Fruit fly (Drosophila melanogaster) whole organism, embryonic: ENCODE results near the gene GstD5.
A peak's percentile ranks its signal among the peaks of the same experiment; 100 is the strongest.

Experiments
- Atf-2 ChIP-seq: fragments of 200-800 bp; sonication (Bioruptor generic); optimal IDR thresholded peaks from 2 replicates; lab custom pipeline; 2016; ENCODE audit warnings: missing biosample characterization, missing genetic modification characterization
- Bgb ChIP-seq: fragments of 200-800 bp; sonication (Bioruptor generic); IDR thresholded peaks from 2 replicates; pipeline ENCODE4 v1.3.6; 2022; ENCODE audit warnings: missing biosample characterization, missing genetic modification characterization; ENCODE audit not compliant: partially characterized antibody
- CG10979 ChIP-seq: fragments of 200-800 bp; sonication (Bioruptor generic); optimal IDR thresholded peaks from 2 replicates; lab custom pipeline; 2018; ENCODE audit warnings: missing biosample characterization, mild to moderate bottlenecking, missing genetic modification characterization, moderate library complexity
- CG11398 ChIP-seq: fragments of 200-800 bp; sonication (Bioruptor generic); optimal IDR thresholded peaks from 2 replicates; lab custom pipeline; 2016; ENCODE audit warnings: missing biosample characterization, missing genetic modification characterization
- CG12104 ChIP-seq: fragments of 200-800 bp; sonication (Bioruptor generic); optimal IDR thresholded peaks from 3 replicates; lab custom pipeline; 2016; ENCODE audit warnings: missing biosample characterization, missing genetic modification characterization
- CG13424 ChIP-seq: fragments of 200-800 bp; sonication (Bioruptor generic); optimal IDR thresholded peaks from 2 replicates; lab custom pipeline; 2019; ENCODE audit warnings: missing biosample characterization, mild to moderate bottlenecking, missing genetic modification characterization, moderate library complexity
- CG15514 ChIP-seq: fragments of 200-800 bp; sonication (Bioruptor generic); optimal IDR thresholded peaks from 3 replicates; lab custom pipeline; 2017; ENCODE audit warnings: missing biosample characterization, missing genetic modification characterization, mild to moderate bottlenecking, moderate library complexity, missing genetic modification reagents
- CG17186 ChIP-seq: fragments of 200-800 bp; sonication (Bioruptor generic); optimal IDR thresholded peaks from 3 replicates; lab custom pipeline; 2017; ENCODE audit warnings: missing biosample characterization, missing genetic modification reagents, missing genetic modification characterization
- CG17829 ChIP-seq: fragments of 200-800 bp; optimal IDR thresholded peaks from 2 replicates; lab custom pipeline; 2019; ENCODE audit warnings: missing biosample characterization, mild to moderate bottlenecking, missing genetic modification characterization, moderate library complexity
- CG33557 ChIP-seq: fragments of 200-800 bp; sonication (Bioruptor generic); optimal IDR thresholded peaks from 2 replicates; lab custom pipeline; 2019; ENCODE audit warnings: missing biosample characterization, mild to moderate bottlenecking, missing genetic modification characterization, moderate library complexity
- CG3847 ChIP-seq: fragments of 200-800 bp; sonication (Bioruptor generic); IDR thresholded peaks from 2 replicates; pipeline ENCODE4 v1.3.6; 2022; ENCODE audit warnings: missing biosample characterization, missing genetic modification characterization
- CG4404 ChIP-seq: fragments of 200-800 bp; sonication (Bioruptor generic); IDR thresholded peaks from 2 replicates; pipeline ENCODE4 v1.3.6; 2022; ENCODE audit warnings: missing biosample characterization, missing genetic modification characterization
- CG4424 ChIP-seq: fragments of 200-800 bp; sonication (Bioruptor generic); optimal IDR thresholded peaks from 3 replicates; lab custom pipeline; 2016; ENCODE audit warnings: missing biosample characterization, missing genetic modification characterization
- CG4854 ChIP-seq: fragments of 200-800 bp; sonication (Bioruptor generic); optimal IDR thresholded peaks from 2 replicates; lab custom pipeline; 2016; ENCODE audit warnings: missing biosample characterization, missing genetic modification characterization, inconsistent platforms
- CG6813 ChIP-seq: fragments of 200-800 bp; sonication (Bioruptor generic); optimal IDR thresholded peaks from 2 replicates; lab custom pipeline; 2017; ENCODE audit warnings: missing biosample characterization, missing genetic modification characterization, mild to moderate bottlenecking, moderate library complexity, missing genetic modification reagents
- CG7357 ChIP-seq: fragments of 200-800 bp; sonication (Bioruptor generic); IDR thresholded peaks from 3 replicates; pipeline ENCODE4 v1.3.6; 2022; ENCODE audit warnings: missing biosample characterization, missing genetic modification characterization
- CG7963 ChIP-seq: fragments of 200-800 bp; sonication (Bioruptor generic); IDR thresholded peaks from 3 replicates; pipeline ENCODE4 v1.3.6; 2022; ENCODE audit warnings: missing biosample characterization, missing genetic modification characterization; ENCODE audit not compliant: partially characterized antibody
- CG8765 ChIP-seq: fragments of 200-800 bp; sonication (Bioruptor generic); IDR thresholded peaks from 2 replicates; pipeline ENCODE4 v1.3.6; 2022; ENCODE audit warnings: missing biosample characterization, missing genetic modification characterization
- Dek ChIP-seq: fragments of 200-800 bp; sonication (Bioruptor generic); optimal IDR thresholded peaks from 3 replicates; lab custom pipeline; 2019; ENCODE audit warnings: missing biosample characterization, mild to moderate bottlenecking, missing genetic modification characterization, moderate library complexity
- Dp ChIP-seq: fragments of 200-800 bp; sonication (Bioruptor generic); optimal IDR thresholded peaks from 2 replicates; lab custom pipeline; 2018; ENCODE audit warnings: missing biosample characterization, mild to moderate bottlenecking, missing genetic modification characterization, moderate library complexity
- H2.0 ChIP-seq: fragments of 200-800 bp; sonication (Bioruptor generic); IDR thresholded peaks from 2 replicates; pipeline ENCODE4 v1.3.6; 2022; ENCODE audit warnings: missing biosample characterization, missing genetic modification characterization
- HLHmδ ChIP-seq: fragments of 200-800 bp; sonication (Bioruptor generic); optimal IDR thresholded peaks from 2 replicates; lab custom pipeline; 2018; ENCODE audit warnings: missing biosample characterization, mild to moderate bottlenecking, missing genetic modification characterization, moderate library complexity
- Mad ChIP-seq: fragments of 200-800 bp; sonication (Bioruptor generic); optimal IDR thresholded peaks from 2 replicates; lab custom pipeline; 2016; ENCODE audit warnings: missing biosample characterization, missing genetic modification characterization
- Max ChIP-seq: fragments of 200-800 bp; sonication (Bioruptor generic); optimal IDR thresholded peaks from 2 replicates; lab custom pipeline; 2016; ENCODE audit warnings: missing biosample characterization, mild to moderate bottlenecking, missing genetic modification characterization
- Mrtf ChIP-seq: fragments of 200-800 bp; sonication (Bioruptor generic); IDR thresholded peaks from 3 replicates; pipeline ENCODE4 v1.3.6; 2022; ENCODE audit warnings: missing biosample characterization, missing genetic modification characterization
- Poxn ChIP-seq: fragments of 200-800 bp; sonication (Bioruptor generic); IDR thresholded peaks from 2 replicates; pipeline ENCODE4 v1.3.6; 2022; ENCODE audit warnings: missing biosample characterization, missing genetic modification characterization
- Ssrp ChIP-seq: fragments of 200-800 bp; sonication (Bioruptor generic); optimal IDR thresholded peaks from 2 replicates; lab custom pipeline; 2018; ENCODE audit warnings: missing biosample characterization, mild to moderate bottlenecking, missing genetic modification characterization, moderate library complexity
- Trl ChIP-seq, 3 experiments: fragments of >200 bp in 2 of 3; fragments of 200-800 bp in 1 of 3; sonication (Bioruptor generic) in 1 of 3; optimal IDR thresholded peaks; 2 replicates in 1 of 3; 3 replicates in 2 of 3; lab custom pipeline; 2016 to 2017; ENCODE audit warnings: missing biosample characterization in 1 of 3, missing genetic modification characterization in 1 of 3
- chif ChIP-seq, 2 experiments: fragments of 200-800 bp; sonication (Bioruptor generic); optimal IDR thresholded peaks; 3 replicates each; lab custom pipeline; 2016; ENCODE audit warnings: missing biosample characterization in 2 of 2, missing genetic modification characterization in 2 of 2
- chinmo ChIP-seq: fragments of 200-800 bp; sonication (Bioruptor generic); IDR thresholded peaks from 4 replicates; pipeline ENCODE4 v1.3.6; 2022; ENCODE audit warnings: missing biosample characterization, missing genetic modification characterization; ENCODE audit not compliant: partially characterized antibody
- eyg ChIP-seq: fragments of 200-800 bp; sonication (Bioruptor generic); optimal IDR thresholded peaks from 3 replicates; lab custom pipeline; 2016; ENCODE audit warnings: missing biosample characterization, missing genetic modification characterization
- fd64A ChIP-seq: fragments of 200-800 bp; sonication (Bioruptor generic); optimal IDR thresholded peaks from 3 replicates; lab custom pipeline; 2018; ENCODE audit warnings: missing biosample characterization, mild to moderate bottlenecking, missing genetic modification characterization
- gce ChIP-seq: fragments of 200-800 bp; sonication (Bioruptor generic); IDR thresholded peaks from 3 replicates; pipeline ENCODE4 v1.3.6; 2022; ENCODE audit warnings: missing biosample characterization, missing genetic modification characterization
- hbn ChIP-seq: fragments of 200-800 bp; sonication (Bioruptor generic); IDR thresholded peaks from 2 replicates; pipeline ENCODE4 v1.3.6; 2022; ENCODE audit warnings: missing biosample characterization, missing genetic modification characterization; ENCODE audit not compliant: partially characterized antibody
- lilli ChIP-seq: fragments of 200-800 bp; sonication (Bioruptor generic); optimal IDR thresholded peaks from 3 replicates; lab custom pipeline; 2016; ENCODE audit warnings: missing biosample characterization, missing genetic modification characterization
- lov ChIP-seq, 2 experiments: fragments of 200-800 bp in 1 of 2; fragments of >200 bp in 1 of 2; sonication (Bioruptor generic) in 1 of 2; IDR thresholded peaks in 1 of 2; optimal IDR thresholded peaks in 1 of 2; 2 replicates in 1 of 2; 3 replicates in 1 of 2; pipeline versions ENCODE4 v1.3.6 to Lab custom; 2017 to 2022; ENCODE audit warnings: missing biosample characterization in 1 of 2, missing genetic modification characterization in 1 of 2
- nerfin-2 ChIP-seq: fragments of 200-800 bp; sonication (Bioruptor generic); IDR thresholded peaks from 2 replicates; pipeline ENCODE4 v1.3.6; 2022; ENCODE audit warnings: missing biosample characterization, missing genetic modification characterization; ENCODE audit not compliant: partially characterized antibody
- pho ChIP-seq: fragments of 200-800 bp; sonication (Bioruptor generic); optimal IDR thresholded peaks from 2 replicates; lab custom pipeline; 2016; ENCODE audit warnings: missing biosample characterization, missing genetic modification characterization
- ro ChIP-seq: fragments of 200-800 bp; sonication (Bioruptor generic); IDR thresholded peaks from 2 replicates; pipeline ENCODE4 v1.3.6; 2022; ENCODE audit warnings: missing biosample characterization, missing genetic modification characterization
- run ChIP-seq: fragments of 200-800 bp; sonication (Bioruptor generic); optimal IDR thresholded peaks from 3 replicates; lab custom pipeline; 2018; ENCODE audit warnings: missing biosample characterization, mild to moderate bottlenecking, missing genetic modification characterization
- salm ChIP-seq: fragments of 200-800 bp; sonication (Bioruptor generic); optimal IDR thresholded peaks from 2 replicates; lab custom pipeline; 2018; ENCODE audit warnings: missing biosample characterization, mild to moderate bottlenecking, missing genetic modification characterization
- sc ChIP-seq, 3 experiments: fragments of >200 bp in 2 of 3; fragments of 200-800 bp in 1 of 3; sonication (Bioruptor generic) in 1 of 3; optimal IDR thresholded peaks; 2 replicates in 2 of 3; 3 replicates in 1 of 3; lab custom pipeline; 2017; ENCODE audit warnings: mild to moderate bottlenecking in 1 of 3, missing biosample characterization in 1 of 3, missing genetic modification characterization in 1 of 3, missing genetic modification reagents in 1 of 3
- schlank ChIP-seq: fragments of 200-800 bp; sonication (Bioruptor generic); optimal IDR thresholded peaks from 2 replicates; lab custom pipeline; 2018; ENCODE audit warnings: missing biosample characterization, mild to moderate bottlenecking, missing genetic modification characterization
- sd ChIP-seq: fragments of 200-800 bp; sonication (Bioruptor generic); optimal IDR thresholded peaks from 3 replicates; lab custom pipeline; 2018; ENCODE audit warnings: missing biosample characterization, mild to moderate bottlenecking, missing genetic modification characterization, moderate library complexity
- sens-2 ChIP-seq: fragments of 200-800 bp; sonication (Bioruptor generic); IDR thresholded peaks from 2 replicates; pipeline ENCODE4 v1.3.6; 2022; ENCODE audit warnings: missing biosample characterization, missing genetic modification characterization
- toy ChIP-seq: fragments of 200-800 bp; sonication (Bioruptor generic); IDR thresholded peaks from 2 replicates; pipeline ENCODE4 v1.3.6; 2022; ENCODE audit warnings: missing biosample characterization, missing genetic modification characterization
- trem ChIP-seq: fragments of 200-800 bp; optimal IDR thresholded peaks from 3 replicates; lab custom pipeline; 2019; ENCODE audit warnings: missing biosample characterization, mild to moderate bottlenecking, missing genetic modification characterization, moderate library complexity

Gene GstD5

DNA sequence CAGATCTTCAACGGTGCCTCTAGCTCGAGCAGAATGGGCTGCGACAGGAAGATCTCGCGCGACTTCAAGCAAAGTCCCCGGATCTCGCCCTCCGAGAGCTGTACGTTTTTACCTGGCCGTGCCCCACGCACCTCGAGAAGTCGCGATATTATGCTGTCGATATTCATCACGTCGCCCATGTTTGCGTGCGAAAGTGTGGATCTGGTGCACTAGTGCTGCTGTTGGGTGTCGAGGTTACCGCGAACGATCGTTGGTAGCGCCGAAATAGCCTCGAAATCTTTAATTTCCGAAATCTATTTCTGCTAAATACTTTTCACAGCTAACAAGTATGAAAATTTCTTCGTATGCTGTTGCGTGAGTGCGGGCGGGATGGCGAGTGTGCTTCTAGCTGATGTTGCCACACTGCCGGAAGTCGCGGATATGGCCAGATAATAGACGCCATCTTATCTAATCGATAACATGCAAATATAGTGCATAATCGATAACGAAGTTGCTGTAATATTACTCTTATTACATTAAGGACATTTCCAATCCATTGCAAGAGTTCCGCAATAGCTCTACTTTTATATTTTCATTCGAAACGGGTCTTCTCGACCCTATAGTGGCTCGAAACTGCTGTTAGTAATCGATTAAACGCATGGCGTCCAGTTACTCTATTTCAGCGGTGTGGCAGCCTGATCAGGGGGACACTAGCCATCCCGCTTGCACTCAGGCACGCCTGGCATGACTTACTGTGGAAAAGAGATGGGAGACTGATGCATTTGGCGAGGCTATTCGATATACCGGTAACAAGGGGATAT is 50.2 kb downstream of the GstD5 start, which contains the start of gene Pp1-87B:
Gene Pp1-87B (minus strand): TSS at position 408 of the 800 bp plus-strand sequence.
- no peak for TF ChIP-seq Poxn (GFP tag; lab: Robert Waterston, UW)
- TF ChIP-seq CG13424 (tag; lab: Kevin White, UChicago): no peak
- peak; percentile 64 for TF ChIP-seq CG3847 (GFP tag; lab: Robert Waterston, UW)
- peak; percentile 28 for TF ChIP-seq trem (tag; lab: Kevin White, UChicago)
- no peak for TF ChIP-seq schlank (tag; lab: Kevin White, UChicago)
- TF ChIP-seq Mrtf (GFP tag; lab: Robert Waterston, UW): no peak
- no peak for TF ChIP-seq CG7357 (GFP tag; lab: Robert Waterston, UW)
- peak; percentile 8 for TF ChIP-seq CG4424 (GFP tag; lab: Kevin White, UChicago)
- no peak for TF ChIP-seq pho (GFP tag; lab: Kevin White, UChicago)
- TF ChIP-seq run (tag; lab: Kevin White, UChicago): no peak
- no peak for TF ChIP-seq H2.0 (GFP tag; lab: Robert Waterston, UW)
- no peak for TF ChIP-seq salm (tag; lab: Kevin White, UChicago)
- TF ChIP-seq fd64A (GFP tag; lab: Kevin White, UChicago): no peak
- no peak for TF ChIP-seq ro (GFP tag; lab: Robert Waterston, UW)
- TF ChIP-seq sc (optimal IDR thresholded peaks at IDR 0.05; lab: Kevin White, UChicago): no peak
- TF ChIP-seq sc (GFP tag; optimal IDR thresholded peaks at IDR 0.05; lab: Kevin White, UChicago): no peak
- no peak for TF ChIP-seq CG4404
- no peak for TF ChIP-seq nerfin-2 (GFP tag; lab: Robert Waterston, UW)
- TF ChIP-seq toy (GFP tag; lab: Robert Waterston, UW): no peak
- TF ChIP-seq Mad: no peak
- TF ChIP-seq chif (GFP tag; optimal IDR thresholded peaks at IDR 0.05; lab: Kevin White, UChicago): peak in 1 of 2 experiments; percentile 1
- no peak for TF ChIP-seq sens-2
- TF ChIP-seq gce (GFP tag; lab: Robert Waterston, UW): no peak
- TF ChIP-seq Trl (optimal IDR thresholded peaks at IDR 0.05; lab: Kevin White, UChicago): no peak
- TF ChIP-seq Trl (GFP tag; optimal IDR thresholded peaks at IDR 0.05; lab: Kevin White, UChicago): peak; percentile 7
- no peak for TF ChIP-seq CG4854 (GFP tag; lab: Kevin White, UChicago)
- TF ChIP-seq chinmo (GFP tag; lab: Robert Waterston, UW): no peak
- no peak for TF ChIP-seq CG17829 (tag; lab: Kevin White, UChicago)
- TF ChIP-seq Bgb (GFP tag; lab: Robert Waterston, UW): no peak
- TF ChIP-seq eyg (GFP tag; lab: Kevin White, UChicago): no peak
- TF ChIP-seq CG10979 (tag; lab: Kevin White, UChicago): no peak
- TF ChIP-seq sd (tag; lab: Kevin White, UChicago): no peak
- peak; percentile 27 for TF ChIP-seq Max (GFP tag; lab: Kevin White, UChicago)
- 0 out of 2 replicates have a peak, but pooled peaks have one; percentile 28 for TF ChIP-seq hbn (GFP tag; lab: Robert Waterston, UW)
- TF ChIP-seq CG6813 (GFP tag; lab: Kevin White, UChicago): no peak
- TF ChIP-seq Dp: peak; percentile 60
- TF ChIP-seq CG8765 (GFP tag; lab: Robert Waterston, UW): no peak
- no peak for TF ChIP-seq CG15514 (GFP tag; lab: Kevin White, UChicago)
- no peak for TF ChIP-seq lilli (GFP tag; lab: Kevin White, UChicago)
- TF ChIP-seq Ssrp (tag; lab: Kevin White, UChicago): no peak
- TF ChIP-seq CG17186 (GFP tag; lab: Kevin White, UChicago): peak; percentile 54
- no peak for TF ChIP-seq CG7963
- TF ChIP-seq lov (optimal IDR thresholded peaks at IDR 0.05; lab: Kevin White, UChicago): no peak
- TF ChIP-seq lov (GFP tag; IDR thresholded peaks at IDR 0.05; lab: Robert Waterston, UW): no peak
- peak; percentile 36 for TF ChIP-seq CG12104 (GFP tag; lab: Kevin White, UChicago)
- no peak for TF ChIP-seq Atf-2
- TF ChIP-seq HLHmδ (GFP tag; lab: Kevin White, UChicago): peak; percentile 61
- TF ChIP-seq CG33557 (GFP tag; lab: Kevin White, UChicago): no peak
- TF ChIP-seq CG11398 (GFP tag; lab: Kevin White, UChicago): no peak
- no peak for TF ChIP-seq Dek (tag; lab: Kevin White, UChicago)
